Worm (Caenorhabditis elegans): ENCODE data around the gene C25D7.16.
A peak's percentile ranks its signal among the peaks of the same experiment; 100 is the strongest.

The C25D7.16 gene

ce11 chrV:15085335-15085800, 29.4 kb downstream of the C25D7.16 start, which contains the start of the genes ahsa-1 and C01G10.7 (continued):
- TF ChIP-seq mes-4 (tag; optimal IDR thresholded peaks at IDR 0.05) (no peak), atf-7 (tag; optimal IDR thresholded peaks at IDR 0.05) (peak; percentile 63), K11D2.4 (GFP tag; IDR thresholded peaks at IDR 0.05) (0 out of 2 replicates have a peak, but pooled peaks have one; percentile 55), ztf-6 (GFP tag; IDR thresholded peaks at IDR 0.05) (peak; percentile 83), unc-130 (GFP tag; optimal IDR thresholded peaks at IDR 0.05) (peak; percentile 96), mel-28 (tag; optimal IDR thresholded peaks at IDR 0.05; ENCODE audit: borderline replicate concordance) (peak; percentile 57), let-526 (GFP tag; IDR thresholded peaks at IDR 0.05) (peak; percentile 90), ztf-28 (GFP tag; IDR thresholded peaks at IDR 0.05) (peak; percentile 93), attf-6 (GFP tag; IDR thresholded peaks at IDR 0.05) (no peak), hsf-1 (GFP tag; IDR thresholded peaks at IDR 0.05) (peak; percentile 97), efl-1 (GFP tag; optimal IDR thresholded peaks at IDR 0.05) (peak; percentile 57), F52B5.7 (tag; optimal IDR thresholded peaks at IDR 0.05) (no peak), ccch-3 (GFP tag; optimal IDR thresholded peaks at IDR 0.05) (peak; percentile 30), ekl-4 (GFP tag; IDR thresholded peaks at IDR 0.05) (peak; percentile 88), ama-1 (optimal IDR thresholded peaks at IDR 0.05) (no peak), ama-1 (GFP tag; optimal IDR thresholded peaks at IDR 0.05) (no peak), xnd-1 (tag; optimal IDR thresholded peaks at IDR 0.05) (peak; percentile 19), pha-4 (tag; optimal IDR thresholded peaks at IDR 0.05) (no peak), F49E8.2 (tag; optimal IDR thresholded peaks at IDR 0.05; ENCODE audit: insufficient read depth) (peak; percentile 24), lin-26 (GFP tag; IDR thresholded peaks at IDR 0.05) (0 out of 2 replicates have a peak, but pooled peaks have one; percentile 8), lsl-1 (GFP tag; optimal IDR thresholded peaks at IDR 0.05) (peak; percentile 68), B0035.1 (tag; optimal IDR thresholded peaks at IDR 0.05) (peak; percentile 41), Y67H2A.10 (GFP tag; conservative IDR thresholded peaks at IDR 0.05) (peak; percentile 74), ztf-22 (GFP tag; optimal IDR thresholded peaks at IDR 0.05) (peak; percentile 49), tbx-9 (tag; optimal IDR thresholded peaks at IDR 0.05; ENCODE audit: borderline replicate concordance) (no peak), K12H6.12 (tag; optimal IDR thresholded peaks at IDR 0.05) (peak; percentile 70), lin-54 (GFP tag; optimal IDR thresholded peaks at IDR 0.05) (peak; percentile 82), F22D6.2 (tag; optimal IDR thresholded peaks at IDR 0.05) (peak; percentile 52), bed-2 (GFP tag; IDR thresholded peaks at IDR 0.05) (peak; percentile 94), ztf-26 (tag; optimal IDR thresholded peaks at IDR 0.05) (peak; percentile 46), T07F8.4 (tag; optimal IDR thresholded peaks at IDR 0.05) (peak; percentile 24), akir-1 (GFP tag; optimal IDR thresholded peaks at IDR 0.05) (peak; percentile 31), rec-8 (tag; optimal IDR thresholded peaks at IDR 0.05) (peak; percentile 74 to 82), ceh-91 (GFP tag; IDR thresholded peaks at IDR 0.05) (peak; percentile 90), madf-8 (GFP tag; conservative IDR thresholded peaks at IDR 0.05) (peak; percentile 74), rpc-1 (optimal IDR thresholded peaks at IDR 0.05) (peak; percentile 31), rpc-1 (tag; optimal IDR thresholded peaks at IDR 0.05) (no peak), rcor-1 (GFP tag; IDR thresholded peaks at IDR 0.05) (peak; percentile 84), snpc-4 (GFP tag; optimal IDR thresholded peaks at IDR 0.05) (no peak), snpc-4 (tag; optimal IDR thresholded peaks at IDR 0.05) (peak in 3 of 4 experiments; percentile 69 to 85 (median 74)), nhr-80 (tag; optimal IDR thresholded peaks at IDR 0.05) (peak; percentile 49), madf-3 (GFP tag; IDR thresholded peaks at IDR 0.05) (no peak), attf-3 (GFP tag; conservative IDR thresholded peaks at IDR 0.05) (peak; percentile 69), aptf-3 (GFP tag; IDR thresholded peaks at IDR 0.05) (no peak), ceh-79 (tag; optimal IDR thresholded peaks at IDR 0.05) (peak; percentile 13), pbrm-1 (GFP tag; IDR thresholded peaks at IDR 0.05) (peak; percentile 87; the same call in 1 of the 2 replicates), F57C9.4 (tag; optimal IDR thresholded peaks at IDR 0.05) (no peak), nhr-179 (tag; optimal IDR thresholded peaks at IDR 0.05) (no peak), ztf-18 (tag; optimal IDR thresholded peaks at IDR 0.05) (peak; percentile 74), him-1 (tag; optimal IDR thresholded peaks at IDR 0.05) (peak; percentile 26)

Data from whole organism, young adult.